Worm (Caenorhabditis elegans) whole organism, young adult: ENCODE measurements around the gene fbxb-115.

Experiments
- C17E4.6 ChIP-seq: fragments of 200-800 bp; sonication (Bioruptor generic); IDR thresholded peaks from 2 replicates; pipeline ENCODE4 v1.3.6; 2022; ENCODE audit warnings: missing genetic modification reagents, missing genetic modification characterization, missing compliant biosample characterization
- F33H1.4 ChIP-seq: fragments of 200-800 bp; sonication (Bioruptor generic); IDR thresholded peaks from 2 replicates; pipeline ENCODE4 v1.3.6; 2022; ENCODE audit warnings: missing genetic modification reagents, missing genetic modification characterization, missing compliant biosample characterization
- F49E8.2 ChIP-seq: sonication (generic microtip); optimal IDR thresholded peaks from 3 replicates; lab custom pipeline; 2017; ENCODE audit warnings: missing genetic modification characterization, mild to moderate bottlenecking, missing compliant biosample characterization, antibody characterized with exemption, moderate library complexity; ENCODE audit not compliant: insufficient read depth
- die-1 ChIP-seq: sonication (generic microtip); optimal IDR thresholded peaks from 2 replicates; lab custom pipeline; 2016; ENCODE audit warnings: missing genotype, mild to moderate bottlenecking, missing genetic modification characterization, missing compliant biosample characterization
- lir-1 ChIP-seq: fragments of 200-800 bp; sonication (Bioruptor generic); conservative IDR thresholded peaks from 2 replicates; pipeline ENCODE4 v1.3.6; 2022; ENCODE audit warnings: missing genetic modification reagents, missing genetic modification characterization, missing compliant biosample characterization
- nfya-2 ChIP-seq: fragments of 200-800 bp; sonication (Bioruptor generic); IDR thresholded peaks from 2 replicates; pipeline ENCODE4 v1.3.6; 2022; ENCODE audit warnings: missing genetic modification reagents, missing genetic modification characterization, missing compliant biosample characterization
- nhr-27 ChIP-seq: fragments of 200-800 bp; sonication (Bioruptor generic); optimal IDR thresholded peaks from 2 replicates; lab custom pipeline; 2018; ENCODE audit warnings: mild to moderate bottlenecking, missing genetic modification characterization, moderate library complexity, missing compliant biosample characterization
- pha-4 ChIP-seq: fragments of 150-350 bp; sonication (generic microtip); optimal IDR thresholded peaks from 2 replicates; lab custom pipeline; 2014; ENCODE audit warnings: missing biosample characterization, missing genetic modification reagents, missing genetic modification characterization
- snpc-4 ChIP-seq, 5 experiments: fragments of 150-350 bp in 1 of 5; sonication (generic microtip) in 4 of 5; optimal IDR thresholded peaks; 2 replicates each; lab custom pipeline; 2014 to 2018; ENCODE audit warnings: missing genetic modification characterization in 5 of 5, missing biosample characterization in 3 of 5, antibody characterized with exemption in 2 of 5, mild to moderate bottlenecking in 2 of 5, missing compliant biosample characterization in 2 of 5, missing genotype in 2 of 5, moderate library complexity in 2 of 5, missing genetic modification reagents in 1 of 5

ce11 chrV:19262349-19262748 lies 22.3 kb upstream of the fbxb-115 start, which contains the start of gene F21D9.2:
- TF ChIP-seq nhr-27: no peak
- TF ChIP-seq snpc-4 (GFP tag; optimal IDR thresholded peaks at IDR 0.05; lab: Kevin White, UChicago): no peak
- TF ChIP-seq snpc-4 (tag; optimal IDR thresholded peaks at IDR 0.05; lab: Kevin White, UChicago): no peak
- TF ChIP-seq C17E4.6 (GFP tag; lab: Robert Waterston, UW): no peak
- TF ChIP-seq F33H1.4 (GFP tag; lab: Robert Waterston, UW): no peak
- TF ChIP-seq lir-1 (GFP tag; lab: Robert Waterston, UW): no peak
- no peak for TF ChIP-seq F49E8.2
- TF ChIP-seq nfya-2: no peak
- no peak for TF ChIP-seq pha-4
- no peak for TF ChIP-seq die-1 (tag; lab: Kevin White, UChicago)
